Worm (Caenorhabditis elegans) whole organism, L4/young adult: ENCODE results near the gene F25B4.8.

ENCODE experiments used
- W03F9.2 ChIP-seq: fragments of 150-350 bp; optimal IDR thresholded peaks from 2 replicates; lab custom pipeline; 2014; ENCODE audit warnings: missing biosample characterization, missing genetic modification characterization
- him-1 ChIP-seq: sonication (generic microtip); optimal IDR thresholded peaks from 2 replicates; lab custom pipeline; 2016; ENCODE audit warnings: missing genotype, missing genetic modification reagents, missing genetic modification characterization, missing compliant biosample characterization

ce11 chrV:5696177-5696576, 4.7 kb upstream of the F25B4.8 start:
- TF ChIP-seq him-1 (tag; lab: Kevin White, UChicago) (no peak), W03F9.2 (tag; lab: Kevin White, UChicago) (no peak)
